Worm (Caenorhabditis elegans) whole organism, early embryonic: ENCODE results near the gene catp-6.
A peak's percentile ranks its signal among the peaks of the same experiment; 100 is the strongest.

Source experiments
- B0310.2 ChIP-seq: sonication (generic microtip); optimal IDR thresholded peaks from 2 replicates; lab custom pipeline; 2016; ENCODE audit warnings: mild to moderate bottlenecking, missing genetic modification characterization, missing compliant biosample characterization
- sea-1 ChIP-seq: fragments of 200-800 bp; sonication (Bioruptor generic); conservative IDR thresholded peaks from 2 replicates; pipeline ENCODE4 v1.3.6; 2022; ENCODE audit warnings: missing genetic modification characterization, missing compliant biosample characterization

DNA sequence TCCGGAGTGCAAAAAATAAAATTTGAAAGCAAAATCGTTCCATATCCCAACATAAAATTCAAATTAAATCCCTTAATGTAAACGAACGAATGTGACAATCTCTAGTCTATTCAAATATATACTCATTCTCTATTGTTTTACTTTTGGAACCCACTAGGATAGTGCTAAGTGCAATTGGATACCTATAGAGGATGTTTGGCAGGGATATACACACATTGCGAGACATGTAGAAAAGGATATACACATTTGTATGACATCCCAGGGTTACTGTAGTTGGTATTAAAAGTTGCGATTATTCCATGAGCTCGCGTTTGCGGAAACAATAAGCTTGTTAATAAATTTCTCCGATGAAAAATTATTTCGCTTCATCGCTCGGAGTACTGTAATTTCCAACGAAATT lies 50.9 kb downstream of the catp-6 start:
- TF ChIP-seq sea-1 (GFP tag; lab: Robert Waterston, UW) = peak; percentile 30; the same call in 1 of the 2 replicates
- no peak for TF ChIP-seq B0310.2 (tag; lab: Kevin White, UChicago)
